Fruit fly (Drosophila melanogaster): Measurements from ENCODE around the gene CG1637.

CG1637 gene

DNA sequence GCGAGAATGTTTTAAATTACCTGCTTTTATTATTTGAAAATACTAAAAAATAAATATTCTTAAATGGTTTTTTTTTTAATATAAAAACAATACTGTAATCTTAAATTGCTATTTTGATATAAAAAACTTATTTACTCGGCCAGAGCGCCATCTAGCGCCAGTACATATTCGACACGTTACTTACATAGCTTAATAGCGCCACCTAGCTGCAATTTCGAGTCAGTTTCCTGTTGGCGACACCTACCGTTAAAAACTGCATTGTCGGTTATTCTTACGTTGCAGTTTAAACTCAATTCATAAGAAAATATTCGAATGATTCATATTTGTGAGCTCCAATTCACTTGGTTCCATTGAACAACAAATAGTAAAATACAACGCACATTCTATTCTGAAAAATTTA, 45.3 kb downstream of the CG1637 start (continued):
- TF ChIP-seq CG12391 (tag; optimal IDR thresholded peaks at IDR 0.05) (peak; percentile 50), Neu2 (GFP tag; optimal IDR thresholded peaks at IDR 0.05; ENCODE audit: borderline replicate concordance) (no peak), CG30431 (GFP tag; optimal IDR thresholded peaks at IDR 0.05) (peak; percentile 35), CG8281 (tag; optimal IDR thresholded peaks at IDR 0.05) (no peak), disco-r (GFP tag; optimal IDR thresholded peaks at IDR 0.05) (no peak), CG1792 (GFP tag; optimal IDR thresholded peaks at IDR 0.05) (no peak), lab (GFP tag; optimal IDR thresholded peaks at IDR 0.05) (peak; percentile 29), pita (GFP tag; optimal IDR thresholded peaks at IDR 0.05) (peak; percentile 44), her (GFP tag; optimal IDR thresholded peaks at IDR 0.05) (peak; percentile 35), Aef1 (GFP tag; IDR thresholded peaks at IDR 0.05) (peak; percentile 36; the same call in 1 of the 3 replicates), CG17829 (tag; optimal IDR thresholded peaks at IDR 0.05) (peak; percentile 70), oc (tag; optimal IDR thresholded peaks at IDR 0.05) (no peak), mld (GFP tag; IDR thresholded peaks at IDR 0.05; ENCODE audit: partially characterized antibody) (no peak), HmgZ (tag; optimal IDR thresholded peaks at IDR 0.05) (peak; percentile 61), tna (GFP tag; IDR thresholded peaks at IDR 0.05; ENCODE audit: partially characterized antibody) (no peak), Camta (GFP tag; optimal IDR thresholded peaks at IDR 0.05) (peak; percentile 17), Jarid2 (GFP tag; optimal IDR thresholded peaks at IDR 0.05) (no peak), Dad (GFP tag; optimal IDR thresholded peaks at IDR 0.05) (peak; percentile 25), zfh1 (GFP tag; IDR thresholded peaks at IDR 0.05) (peak; percentile 77; the same call in 2 of the 3 replicates), sima (GFP tag; optimal IDR thresholded peaks at IDR 0.05) (no peak), gro (GFP tag; optimal IDR thresholded peaks at IDR 0.05) (peak; percentile 43), CG8089 (GFP tag; optimal IDR thresholded peaks at IDR 0.05) (peak; percentile 51), p53 (GFP tag; optimal IDR thresholded peaks at IDR 0.05) (peak; percentile 32), az2 (GFP tag; optimal IDR thresholded peaks at IDR 0.05) (peak; percentile 69), CG7928 (GFP tag; optimal IDR thresholded peaks at IDR 0.05) (no peak), Kr (GFP tag; optimal IDR thresholded peaks at IDR 0.05) (no peak), Dip2 (GFP tag; IDR thresholded peaks at IDR 0.05) (no peak), zfh2 (GFP tag; optimal IDR thresholded peaks at IDR 0.05) (peak; percentile 14), Dbx (GFP tag; IDR thresholded peaks at IDR 0.05) (peak; percentile 74), Fer1 (GFP tag; optimal IDR thresholded peaks at IDR 0.05) (peak; percentile 49), CG15514 (GFP tag; optimal IDR thresholded peaks at IDR 0.05) (peak; percentile 48), CG6689 (GFP tag; IDR thresholded peaks at IDR 0.05) (no peak), peb (GFP tag; IDR thresholded peaks at IDR 0.05) (no peak), tin (GFP tag; optimal IDR thresholded peaks at IDR 0.05) (peak; percentile 68), CG9797 (GFP tag; optimal IDR thresholded peaks at IDR 0.05) (no peak), CG31224 (GFP tag; IDR thresholded peaks at IDR 0.05) (no peak), CG13624 (GFP tag; optimal IDR thresholded peaks at IDR 0.05) (peak; percentile 52), ham (GFP tag; IDR thresholded peaks at IDR 0.05) (no peak), btn (GFP tag; optimal IDR thresholded peaks at IDR 0.05) (no peak), ap (GFP tag; IDR thresholded peaks at IDR 0.05) (peak; percentile 29; the same call in 1 of the 2 replicates), CG31365 (tag; optimal IDR thresholded peaks at IDR 0.05) (peak; percentile 40), Hey (tag; optimal IDR thresholded peaks at IDR 0.05) (no peak), CG10274 (GFP tag; optimal IDR thresholded peaks at IDR 0.05) (no peak), knrl (GFP tag; IDR thresholded peaks at IDR 0.05; ENCODE audit: partially characterized antibody) (peak; percentile 38; the same call in 1 of the 3 replicates), CG9215 (GFP tag; IDR thresholded peaks at IDR 0.05) (no peak; the same call in 1 of the 2 replicates), CG2202 (tag; optimal IDR thresholded peaks at IDR 0.05) (no peak), MBD-R2 (GFP tag; IDR thresholded peaks at IDR 0.05) (no peak), salm (tag; optimal IDR thresholded peaks at IDR 0.05) (no peak), gem (tag; optimal IDR thresholded peaks at IDR 0.05) (peak; percentile 68), C15 (GFP tag; IDR thresholded peaks at IDR 0.05) (no peak), sna (GFP tag; IDR thresholded peaks at IDR 0.05; ENCODE audit: partially characterized antibody) (no peak)

Data from whole organism, embryonic.